Fruit fly (Drosophila melanogaster) whole organism: ENCODE measurements around the gene Setd3.

Experiments
- CG8478 ChIP-seq: fragments of >200 bp; optimal IDR thresholded peaks from 2 replicates; lab custom pipeline; 2018; ENCODE audit warnings: inconsistent platforms
- Dll ChIP-seq: fragments of >200 bp; optimal IDR thresholded peaks from 2 replicates; lab custom pipeline; 2017
- EcR ChIP-seq, 2 experiments: fragments of >200 bp; optimal IDR thresholded peaks; 2 replicates each; lab custom pipeline; 2017; ENCODE audit warnings: missing biosample characterization in 2 of 2, missing genetic modification characterization in 2 of 2, missing genetic modification reagents in 2 of 2
- psq ChIP-seq: fragments of >200 bp; optimal IDR thresholded peaks from 2 replicates; lab custom pipeline; 2017

DNA sequence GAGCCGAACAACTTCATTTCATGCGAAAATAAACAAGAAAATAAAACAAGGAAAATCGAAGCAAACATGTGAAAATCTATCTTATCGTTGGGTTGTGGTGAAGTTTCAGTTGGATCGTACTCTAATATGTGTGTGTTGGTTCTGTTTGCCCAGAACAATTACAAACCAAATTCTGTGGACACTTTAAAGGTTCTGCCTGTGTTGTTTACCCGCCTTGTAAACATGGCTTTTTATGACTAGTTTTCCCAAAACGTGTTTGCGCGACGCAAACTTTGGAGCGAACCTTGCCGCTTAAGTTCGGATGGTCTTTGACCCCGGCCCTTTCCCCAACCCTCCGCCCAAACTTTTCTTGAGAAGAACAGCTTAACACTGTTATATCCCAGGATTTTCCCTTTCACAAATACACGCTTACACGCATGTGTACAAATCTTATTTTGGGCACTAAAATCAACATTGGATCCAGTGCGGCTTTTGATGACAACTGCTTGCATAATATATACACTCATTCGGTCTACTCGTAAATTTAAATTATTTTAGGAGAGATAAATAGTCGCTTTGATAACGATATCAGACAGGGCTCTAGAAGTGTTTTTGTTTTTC lies 35.7 kb upstream of the Setd3 start:
- TF ChIP-seq EcR (GFP tag; optimal IDR thresholded peaks at IDR 0.05; lab: Kevin White, UChicago) (no peak), CG8478 (lab: Kevin White, UChicago) (no peak), psq (lab: Kevin White, UChicago) (no peak), Dll (lab: Kevin White, UChicago) (no peak)
